Fruit fly (Drosophila melanogaster): ENCODE measurements around the gene CG15822.

DNA sequence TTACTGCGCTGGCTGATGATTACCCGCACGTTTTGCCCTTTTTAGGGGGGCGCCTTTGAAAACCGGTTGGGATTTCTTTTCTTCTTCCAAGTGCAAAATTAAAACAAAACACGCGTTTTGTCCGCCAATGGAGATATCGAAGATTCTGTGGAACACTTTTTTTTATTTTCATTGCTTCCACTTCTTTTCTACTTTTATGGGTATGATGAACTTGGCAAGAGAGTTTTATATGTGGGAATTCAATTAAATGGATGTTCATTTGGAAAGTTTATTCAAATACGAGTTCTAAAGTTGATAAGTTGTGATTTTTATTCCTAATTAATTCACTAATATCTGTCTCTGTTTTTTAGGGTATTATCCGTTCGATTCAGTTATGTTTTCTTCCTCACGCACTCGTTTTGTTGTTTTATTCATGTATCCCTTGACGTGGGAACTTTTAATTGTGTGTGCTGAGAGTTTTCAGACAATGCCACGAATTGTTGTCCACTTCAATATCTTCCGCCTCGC is 421 bp upstream of the CG15822 start:
- TF ChIP-seq psq (optimal IDR thresholded peaks at IDR 0.05) (no peak), Sin3A (optimal IDR thresholded peaks at IDR 0.05) (no peak), Myc (optimal IDR thresholded peaks at IDR 0.05) (no peak), ttk (optimal IDR thresholded peaks at IDR 0.05) (no peak), h (optimal IDR thresholded peaks at IDR 0.05) (no peak), insv (optimal IDR thresholded peaks at IDR 0.05) (no peak)
